Fruit fly (Drosophila melanogaster): ENCODE results near the gene CG33673.

- TF ChIP-seq ttk (optimal IDR thresholded peaks at IDR 0.05) (no peak), Sin3A (optimal IDR thresholded peaks at IDR 0.05) (no peak), Myc (optimal IDR thresholded peaks at IDR 0.05) (no peak), insv (optimal IDR thresholded peaks at IDR 0.05) (no peak), h (optimal IDR thresholded peaks at IDR 0.05) (no peak), psq (optimal IDR thresholded peaks at IDR 0.05) (no peak)
Measured at dm6 chr2L:1938004-1938403, 8.5 kb downstream of the CG33673 start.
